Fruit fly (Drosophila melanogaster) whole organism, embryonic: ENCODE data around the gene mthl11.

ENCODE experiments used
- Atf-2 ChIP-seq: fragments of 200-800 bp; sonication (Bioruptor generic); optimal IDR thresholded peaks from 2 replicates; lab custom pipeline; 2016; ENCODE audit warnings: missing biosample characterization, missing genetic modification characterization
- Awh ChIP-seq: fragments of 200-800 bp; sonication (Bioruptor generic); IDR thresholded peaks from 2 replicates; pipeline ENCODE4, ENCODE4 v1.3.6; 2022; ENCODE audit warnings: missing biosample characterization, missing genetic modification characterization
- Bgb ChIP-seq: fragments of 200-800 bp; sonication (Bioruptor generic); IDR thresholded peaks from 2 replicates; pipeline ENCODE4 v1.3.6; 2022; ENCODE audit warnings: missing biosample characterization, missing genetic modification characterization; ENCODE audit not compliant: partially characterized antibody
- CG10267 ChIP-seq: fragments of 200-800 bp; sonication (Bioruptor generic); optimal IDR thresholded peaks from 2 replicates; lab custom pipeline; 2018; ENCODE audit warnings: missing biosample characterization, mild to moderate bottlenecking, missing genetic modification characterization, moderate library complexity
- CG10565 ChIP-seq: fragments of 200-800 bp; sonication (Bioruptor generic); optimal IDR thresholded peaks from 3 replicates; lab custom pipeline; 2016; ENCODE audit warnings: missing biosample characterization, mild to moderate bottlenecking, missing genetic modification characterization
- CG12104 ChIP-seq: fragments of 200-800 bp; sonication (Bioruptor generic); optimal IDR thresholded peaks from 3 replicates; lab custom pipeline; 2016; ENCODE audit warnings: missing biosample characterization, missing genetic modification characterization
- CG1233 ChIP-seq: fragments of 200-800 bp; sonication (Bioruptor generic); optimal IDR thresholded peaks from 4 replicates; lab custom pipeline; 2018; ENCODE audit warnings: missing biosample characterization, mild to moderate bottlenecking, missing genetic modification characterization
- CG13894 ChIP-seq: fragments of 200-800 bp; sonication (Bioruptor generic); optimal IDR thresholded peaks from 3 replicates; lab custom pipeline; 2018; ENCODE audit warnings: missing biosample characterization, mild to moderate bottlenecking, missing genetic modification characterization, moderate library complexity
- CG14667 ChIP-seq: fragments of 200-800 bp; sonication (Bioruptor generic); IDR thresholded peaks from 2 replicates; pipeline ENCODE4 v1.3.6; 2022; ENCODE audit warnings: missing biosample characterization, missing genetic modification characterization
- CG1602 ChIP-seq: fragments of 200-800 bp; sonication (Bioruptor generic); optimal IDR thresholded peaks from 3 replicates; lab custom pipeline; 2016; ENCODE audit warnings: missing biosample characterization, missing genetic modification characterization
- CG17361 ChIP-seq: fragments of 200-800 bp; sonication (Bioruptor generic); IDR thresholded peaks from 3 replicates; pipeline ENCODE4 v1.3.6; 2022; ENCODE audit warnings: missing biosample characterization, missing genetic modification characterization
- CG2875 ChIP-seq: fragments of 200-800 bp; sonication (Bioruptor generic); optimal IDR thresholded peaks from 2 replicates; lab custom pipeline; 2017; ENCODE audit warnings: missing biosample characterization, mild to moderate bottlenecking, missing genetic modification characterization, missing genetic modification reagents
- CG43689 ChIP-seq: fragments of 200-800 bp; sonication (Bioruptor generic); IDR thresholded peaks from 2 replicates; pipeline ENCODE4 v1.3.6; 2022; ENCODE audit warnings: missing biosample characterization, missing genetic modification characterization
- CG4730 ChIP-seq: fragments of 200-800 bp; sonication (Bioruptor generic); IDR thresholded peaks from 2 replicates; pipeline ENCODE4 v1.3.6; 2022; ENCODE audit warnings: missing biosample characterization, missing genetic modification characterization
- CG5180 ChIP-seq: fragments of 200-800 bp; sonication (Bioruptor generic); optimal IDR thresholded peaks from 3 replicates; lab custom pipeline; 2017; ENCODE audit warnings: missing biosample characterization, missing genetic modification characterization, mild to moderate bottlenecking, moderate library complexity, missing genetic modification reagents
- CG6654 ChIP-seq: fragments of 200-800 bp; sonication (Bioruptor generic); optimal IDR thresholded peaks from 2 replicates; lab custom pipeline; 2017; ENCODE audit warnings: missing biosample characterization, mild to moderate bottlenecking, missing genetic modification characterization
- CG6813 ChIP-seq: fragments of 200-800 bp; sonication (Bioruptor generic); optimal IDR thresholded peaks from 2 replicates; lab custom pipeline; 2017; ENCODE audit warnings: missing biosample characterization, missing genetic modification characterization, mild to moderate bottlenecking, moderate library complexity, missing genetic modification reagents
- CG7556 ChIP-seq: fragments of 200-800 bp; sonication (Bioruptor generic); optimal IDR thresholded peaks from 2 replicates; lab custom pipeline; 2017; ENCODE audit warnings: missing biosample characterization, mild to moderate bottlenecking, missing genetic modification characterization
- Dbx ChIP-seq: fragments of 200-800 bp; sonication (Bioruptor generic); IDR thresholded peaks from 3 replicates; pipeline ENCODE4 v1.3.6; 2022; ENCODE audit warnings: missing biosample characterization, missing genetic modification characterization
- Deaf1 ChIP-seq: fragments of 200-800 bp; optimal IDR thresholded peaks from 3 replicates; lab custom pipeline; 2019; ENCODE audit warnings: missing biosample characterization, mild to moderate bottlenecking, missing genetic modification characterization, moderate library complexity
- Dll ChIP-seq: fragments of 200-800 bp; sonication (Bioruptor generic); IDR thresholded peaks from 4 replicates; pipeline ENCODE4 v1.3.6; 2022; ENCODE audit warnings: missing biosample characterization, missing genetic modification characterization; ENCODE audit not compliant: partially characterized antibody
- Doc2 ChIP-seq: fragments of 200-800 bp; sonication (Bioruptor generic); IDR thresholded peaks from 2 replicates; pipeline ENCODE4 v1.3.6; 2022; ENCODE audit warnings: missing biosample characterization, missing genetic modification characterization
- Eip74EF ChIP-seq, 2 experiments: fragments of 200-800 bp in 1 of 2; fragments of >200 bp in 1 of 2; sonication (Bioruptor generic) in 1 of 2; optimal IDR thresholded peaks; 2 replicates each; lab custom pipeline; 2017 to 2019; ENCODE audit warnings: missing biosample characterization in 2 of 2, missing genetic modification characterization in 2 of 2, mild to moderate bottlenecking in 1 of 2, moderate library complexity in 1 of 2
- Elba2 ChIP-seq: fragments of 200-800 bp; sonication (Bioruptor generic); optimal IDR thresholded peaks from 3 replicates; lab custom pipeline; 2016; ENCODE audit warnings: missing biosample characterization, missing genetic modification characterization
- Hr51 ChIP-seq, 2 experiments: fragments of 200-800 bp; sonication (Bioruptor generic); optimal IDR thresholded peaks; 2 replicates in 1 of 2; 3 replicates in 1 of 2; lab custom pipeline; 2016 to 2018; ENCODE audit warnings: missing biosample characterization in 2 of 2, missing genetic modification characterization in 2 of 2, mild to moderate bottlenecking in 1 of 2, moderate library complexity in 1 of 2
- Hr78 ChIP-seq, 2 experiments: fragments of 200-800 bp in 1 of 2; fragments of >200 bp in 1 of 2; sonication (Bioruptor generic) in 1 of 2; optimal IDR thresholded peaks; 2 replicates each; lab custom pipeline; 2017 to 2019; ENCODE audit warnings: missing biosample characterization in 2 of 2, missing genetic modification characterization in 2 of 2, mild to moderate bottlenecking in 1 of 2, moderate library complexity in 1 of 2
- MESR4 ChIP-seq: fragments of 200-800 bp; sonication (Bioruptor generic); optimal IDR thresholded peaks from 2 replicates; lab custom pipeline; 2018; ENCODE audit warnings: missing biosample characterization, mild to moderate bottlenecking, missing genetic modification characterization, moderate library complexity
- MTF-1 ChIP-seq: fragments of 200-800 bp; sonication (Bioruptor generic); optimal IDR thresholded peaks from 2 replicates; lab custom pipeline; 2018; ENCODE audit warnings: missing biosample characterization, mild to moderate bottlenecking, missing genetic modification characterization, borderline replicate concordance
- ash1 ChIP-seq: fragments of 200-800 bp; sonication (Bioruptor generic); optimal IDR thresholded peaks from 2 replicates; lab custom pipeline; 2018; ENCODE audit warnings: missing biosample characterization, mild to moderate bottlenecking, missing genetic modification characterization
- bowl ChIP-seq: fragments of 200-800 bp; sonication (Bioruptor generic); IDR thresholded peaks from 2 replicates; pipeline ENCODE4 v1.3.6; 2022; ENCODE audit warnings: missing biosample characterization, missing genetic modification characterization
- br ChIP-seq: fragments of >200 bp; optimal IDR thresholded peaks from 2 replicates; lab custom pipeline; 2017
- croc ChIP-seq: fragments of 200-800 bp; sonication (Bioruptor generic); conservative IDR thresholded peaks from 3 replicates; pipeline ENCODE4 v1.3.6; 2022; ENCODE audit warnings: missing biosample characterization, missing genetic modification characterization
- crp ChIP-seq, 2 experiments: fragments of 200-800 bp; sonication (Bioruptor generic); optimal IDR thresholded peaks; 2 replicates in 1 of 2; 3 replicates in 1 of 2; lab custom pipeline; 2017; ENCODE audit warnings: missing biosample characterization in 2 of 2, missing genetic modification characterization in 2 of 2, mild to moderate bottlenecking in 1 of 2, moderate library complexity in 1 of 2
- dati ChIP-seq: fragments of 200-800 bp; sonication (Bioruptor generic); IDR thresholded peaks from 2 replicates; pipeline ENCODE4 v1.3.6; 2022; ENCODE audit warnings: missing biosample characterization, missing genetic modification characterization
- dmrt11E ChIP-seq: fragments of 200-800 bp; sonication (Bioruptor generic); optimal IDR thresholded peaks from 3 replicates; lab custom pipeline; 2018; ENCODE audit warnings: missing biosample characterization, mild to moderate bottlenecking, missing genetic modification characterization, moderate library complexity
- dpn ChIP-seq, 2 experiments: fragments of 200-800 bp; sonication (Bioruptor generic); optimal IDR thresholded peaks; 3 replicates each; lab custom pipeline; 2016; ENCODE audit warnings: missing biosample characterization in 2 of 2, missing genetic modification characterization in 2 of 2
- en ChIP-seq: fragments of 200-800 bp; sonication (Bioruptor generic); optimal IDR thresholded peaks from 2 replicates; lab custom pipeline; 2016; ENCODE audit warnings: missing biosample characterization, missing genetic modification characterization
- eyg ChIP-seq: fragments of 200-800 bp; sonication (Bioruptor generic); optimal IDR thresholded peaks from 3 replicates; lab custom pipeline; 2016; ENCODE audit warnings: missing biosample characterization, missing genetic modification characterization
- fd64A ChIP-seq: fragments of 200-800 bp; sonication (Bioruptor generic); optimal IDR thresholded peaks from 3 replicates; lab custom pipeline; 2018; ENCODE audit warnings: missing biosample characterization, mild to moderate bottlenecking, missing genetic modification characterization
- fru ChIP-seq: fragments of >200 bp; optimal IDR thresholded peaks from 2 replicates; lab custom pipeline; 2017
- gcm ChIP-seq: fragments of 200-800 bp; sonication (Bioruptor generic); optimal IDR thresholded peaks from 2 replicates; lab custom pipeline; 2019; ENCODE audit warnings: missing biosample characterization, mild to moderate bottlenecking, missing genetic modification characterization, moderate library complexity
- gcm2 ChIP-seq: fragments of 200-800 bp; sonication (Bioruptor generic); optimal IDR thresholded peaks from 2 replicates; lab custom pipeline; 2016; ENCODE audit warnings: missing biosample characterization, missing genetic modification characterization
- odd ChIP-seq: fragments of 200-800 bp; sonication (Bioruptor generic); optimal IDR thresholded peaks from 2 replicates; lab custom pipeline; 2017; ENCODE audit warnings: missing biosample characterization, mild to moderate bottlenecking, missing genetic modification characterization
- row ChIP-seq: fragments of 200-800 bp; sonication (Bioruptor generic); IDR thresholded peaks from 3 replicates; pipeline ENCODE4 v1.3.6; 2022; ENCODE audit warnings: missing biosample characterization, missing genetic modification characterization
- scrt ChIP-seq: fragments of 200-800 bp; sonication (Bioruptor generic); optimal IDR thresholded peaks from 2 replicates; lab custom pipeline; 2018; ENCODE audit warnings: missing biosample characterization, mild to moderate bottlenecking, missing genetic modification characterization, moderate library complexity
- sd ChIP-seq: fragments of 200-800 bp; sonication (Bioruptor generic); optimal IDR thresholded peaks from 3 replicates; lab custom pipeline; 2018; ENCODE audit warnings: missing biosample characterization, mild to moderate bottlenecking, missing genetic modification characterization, moderate library complexity
- seq ChIP-seq: fragments of 200-800 bp; sonication (Bioruptor generic); IDR thresholded peaks from 2 replicates; pipeline ENCODE4 v1.3.6; 2022; ENCODE audit warnings: missing biosample characterization, missing genetic modification characterization
- vnd ChIP-seq: fragments of 200-800 bp; sonication (Bioruptor generic); IDR thresholded peaks from 3 replicates; pipeline ENCODE4 v1.3.6; 2022; ENCODE audit warnings: missing biosample characterization, missing genetic modification characterization; ENCODE audit not compliant: partially characterized antibody
- wdn ChIP-seq: fragments of 200-800 bp; sonication (Bioruptor generic); IDR thresholded peaks from 2 replicates; pipeline ENCODE4 v1.3.6; 2022; ENCODE audit warnings: missing biosample characterization, missing genetic modification characterization

The mthl11 gene

dm6 chr3R:10353932-10354703, 46.7 kb upstream of the mthl11 start (continued):
- no peak for TF ChIP-seq Doc2
- no peak for TF ChIP-seq eyg (GFP tag; lab: Kevin White, UChicago)
- TF ChIP-seq CG17361 (GFP tag; lab: Robert Waterston, UW), result no peak
- TF ChIP-seq Atf-2, result no peak
- no peak for TF ChIP-seq gcm2 (GFP tag; lab: Kevin White, UChicago)
- no peak for TF ChIP-seq CG14667 (GFP tag; lab: Robert Waterston, UW)
- no peak for TF ChIP-seq dati
- TF ChIP-seq CG12104 (GFP tag; lab: Kevin White, UChicago), result no peak
- no peak for TF ChIP-seq CG2875
- no peak for TF ChIP-seq Dbx (GFP tag; lab: Robert Waterston, UW)
- no peak for TF ChIP-seq CG4730 (GFP tag; lab: Robert Waterston, UW)
- TF ChIP-seq CG6813 (GFP tag; lab: Kevin White, UChicago), result no peak
- no peak for TF ChIP-seq en (GFP tag; lab: Kevin White, UChicago)
- no peak for TF ChIP-seq crp (GFP tag; optimal IDR thresholded peaks at IDR 0.05; lab: Kevin White, UChicago)
- peak; percentile 35 for TF ChIP-seq CG1602 (GFP tag; lab: Kevin White, UChicago)
- TF ChIP-seq dpn (GFP tag; optimal IDR thresholded peaks at IDR 0.05; lab: Kevin White, UChicago), result no peak
- TF ChIP-seq croc, result peak; percentile 27; the same call in 2 of the 3 replicates
- peak; percentile 29 for TF ChIP-seq ash1 (GFP tag; lab: Kevin White, UChicago)
- TF ChIP-seq Deaf1 (tag; lab: Kevin White, UChicago), result no peak
- TF ChIP-seq wdn (GFP tag; lab: Robert Waterston, UW), result no peak
- no peak for TF ChIP-seq MTF-1 (GFP tag; lab: Kevin White, UChicago)
- no peak for TF ChIP-seq fru
- TF ChIP-seq CG13894, result peak; percentile 52
- peak in 1 of 2 experiments; percentile 11 for TF ChIP-seq Hr78 (GFP tag; optimal IDR thresholded peaks at IDR 0.05; lab: Kevin White, UChicago)
- TF ChIP-seq Bgb (GFP tag; lab: Robert Waterston, UW), result no peak
- no peak for TF ChIP-seq Elba2 (GFP tag; lab: Kevin White, UChicago)
- TF ChIP-seq CG43689 (GFP tag; lab: Robert Waterston, UW), result no peak
- no peak for TF ChIP-seq CG10565 (GFP tag; lab: Kevin White, UChicago)
- no peak for TF ChIP-seq Eip74EF (GFP tag; optimal IDR thresholded peaks at IDR 0.05; lab: Kevin White, UChicago)
- no peak for TF ChIP-seq fd64A (GFP tag; lab: Kevin White, UChicago)
- no peak for TF ChIP-seq seq
- TF ChIP-seq CG1233 (GFP tag; lab: Kevin White, UChicago), result peak; percentile 17
- TF ChIP-seq Hr51 (GFP tag; optimal IDR thresholded peaks at IDR 0.05; lab: Kevin White, UChicago), result peak in 1 of 2 experiments; percentile 15
- peak; percentile 46 for TF ChIP-seq CG10267 (tag; lab: Kevin White, UChicago)
- TF ChIP-seq CG6654 (GFP tag; lab: Kevin White, UChicago), result no peak
- TF ChIP-seq bowl (GFP tag; lab: Robert Waterston, UW), result no peak
- TF ChIP-seq br, result no peak
- TF ChIP-seq CG7556, result peak; percentile 46
- peak; percentile 59 for TF ChIP-seq gcm (GFP tag; lab: Kevin White, UChicago)
- no peak for TF ChIP-seq vnd (GFP tag; lab: Robert Waterston, UW)
- no peak for TF ChIP-seq CG5180 (GFP tag; lab: Kevin White, UChicago)
- TF ChIP-seq row (GFP tag; lab: Robert Waterston, UW), result no peak
- no peak for TF ChIP-seq Dll (GFP tag; lab: Robert Waterston, UW)
- peak; percentile 9 for TF ChIP-seq sd
- no peak for TF ChIP-seq MESR4 (GFP tag; lab: Kevin White, UChicago)
- TF ChIP-seq dmrt11E (tag; lab: Kevin White, UChicago), result peak; percentile 82
- no peak for TF ChIP-seq scrt (GFP tag; lab: Kevin White, UChicago)
- TF ChIP-seq Awh (GFP tag; lab: Robert Waterston, UW), result no peak
- no peak for TF ChIP-seq odd (GFP tag; lab: Kevin White, UChicago)
